Fruit fly (Drosophila melanogaster): ENCODE measurements around the gene Alg12.
A peak's percentile ranks its signal among the peaks of the same experiment; 100 is the strongest.

Gene Alg12

DNA sequence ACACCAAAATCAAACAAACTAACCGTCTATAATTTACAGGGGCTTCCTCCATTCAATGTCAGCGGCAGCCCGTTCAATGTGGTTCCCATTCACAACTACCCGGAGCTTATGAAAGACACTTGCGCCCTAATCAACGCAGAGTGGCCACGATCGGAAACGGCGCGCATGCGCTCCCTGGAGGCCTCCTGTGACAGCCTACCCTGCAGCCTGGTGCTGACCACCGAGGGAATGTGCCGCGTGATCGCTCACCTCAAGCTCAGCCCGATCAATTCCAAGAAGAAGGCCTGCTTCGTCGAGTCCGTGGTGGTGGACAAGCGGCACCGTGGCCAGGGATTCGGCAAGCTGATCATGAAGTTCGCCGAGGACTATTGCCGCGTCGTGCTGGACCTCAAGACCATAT lies 12.6 kb downstream of the Alg12 start, which contains the start of gene MED6:
Gene MED6 (minus strand): TSS at position 101 of the 400 bp plus-strand sequence.
- no peak for TF ChIP-seq fd96Ca (GFP tag; IDR thresholded peaks at IDR 0.05)
- no peak for TF ChIP-seq Pif1B (GFP tag; optimal IDR thresholded peaks at IDR 0.05)
- TF ChIP-seq D1 (tag; optimal IDR thresholded peaks at IDR 0.05) = no peak
- no peak for TF ChIP-seq rn (GFP tag; IDR thresholded peaks at IDR 0.05)
- TF ChIP-seq CG34367 (tag; optimal IDR thresholded peaks at IDR 0.05) = no peak
- TF ChIP-seq CG13204 (GFP tag; optimal IDR thresholded peaks at IDR 0.05) = no peak
- no peak for TF ChIP-seq CG4496 (GFP tag; IDR thresholded peaks at IDR 0.05)
- TF ChIP-seq Snoo (tag; optimal IDR thresholded peaks at IDR 0.05) = no peak
- TF ChIP-seq EcR (GFP tag; optimal IDR thresholded peaks at IDR 0.05) = no peak
- TF ChIP-seq CG15710 (tag; optimal IDR thresholded peaks at IDR 0.05) = no peak
- TF ChIP-seq CG32121 (GFP tag; IDR thresholded peaks at IDR 0.05) = no peak
- TF ChIP-seq CG14655 (GFP tag; optimal IDR thresholded peaks at IDR 0.05) = no peak
- TF ChIP-seq CG12605 (GFP tag; IDR thresholded peaks at IDR 0.05) = no peak
- no peak for TF ChIP-seq CG10348 (GFP tag; IDR thresholded peaks at IDR 0.05)
- no peak for TF ChIP-seq CG9948 (tag; optimal IDR thresholded peaks at IDR 0.05)
- no peak for TF ChIP-seq Pif1A (GFP tag; optimal IDR thresholded peaks at IDR 0.05)
- no peak for TF ChIP-seq gl (tag; optimal IDR thresholded peaks at IDR 0.05)

DNA sequence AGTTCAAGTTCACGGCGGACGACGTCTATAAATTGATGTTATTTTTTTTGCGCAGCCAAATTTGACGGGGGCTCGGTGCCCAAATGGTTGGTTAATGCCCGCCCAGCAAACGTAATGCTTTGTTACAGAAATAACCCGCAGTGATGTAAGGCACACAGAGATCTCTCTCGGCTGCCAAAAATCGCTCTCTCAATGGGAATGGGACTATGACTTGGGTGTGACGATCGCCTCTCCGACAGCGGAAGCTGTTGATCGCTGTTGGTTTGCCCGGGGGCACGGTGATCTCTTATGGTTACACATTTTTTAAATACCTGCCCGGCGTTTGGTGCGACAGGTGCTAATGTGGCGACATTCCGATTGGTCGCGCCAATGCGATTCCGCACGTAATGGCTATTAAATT lies 13.8 kb downstream of the Alg12 start:
- TF ChIP-seq CG13204 (GFP tag; optimal IDR thresholded peaks at IDR 0.05) (no peak), CG32121 (GFP tag; IDR thresholded peaks at IDR 0.05) (peak; percentile 46; the same call in 1 of the 2 replicates), CG4496 (GFP tag; IDR thresholded peaks at IDR 0.05) (no peak)

DNA sequence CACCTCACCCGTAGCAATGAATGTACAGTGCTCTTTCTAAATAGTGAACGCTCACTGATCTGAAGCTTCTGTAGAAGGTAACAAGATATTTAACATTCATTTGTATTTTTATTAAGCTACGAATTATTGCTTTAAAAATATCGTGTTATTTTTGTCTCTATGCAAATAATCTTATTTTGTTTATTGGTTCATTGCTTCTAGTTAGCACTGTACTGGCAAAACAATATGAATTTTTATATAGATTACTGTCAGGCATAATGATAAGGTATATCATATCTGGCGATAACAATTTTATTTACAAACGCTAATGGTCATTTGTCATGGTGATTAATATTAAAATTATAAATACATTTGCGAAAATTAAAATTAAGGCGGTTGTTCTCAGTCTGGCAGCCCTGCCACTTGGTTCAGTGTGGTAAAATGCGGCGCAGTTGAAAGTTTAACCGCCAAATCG lies 15.3 kb downstream of the Alg12 start, which contains the start of gene CG9471:
Gene CG9471 (minus strand): TSS at position 24 of the 454 bp plus-strand sequence.
- TF ChIP-seq Snoo (tag; optimal IDR thresholded peaks at IDR 0.05) (peak; percentile 92), CG10348 (GFP tag; IDR thresholded peaks at IDR 0.05) (peak; percentile 59), CG14655 (GFP tag; optimal IDR thresholded peaks at IDR 0.05) (no peak), gl (tag; optimal IDR thresholded peaks at IDR 0.05) (peak; percentile 77), CG32121 (GFP tag; IDR thresholded peaks at IDR 0.05) (peak; percentile 91), Pif1B (GFP tag; optimal IDR thresholded peaks at IDR 0.05) (peak; percentile 93), CG8301 (tag; optimal IDR thresholded peaks at IDR 0.05) (peak; percentile 91), CG17806 (tag; optimal IDR thresholded peaks at IDR 0.05) (peak; percentile 93), rn (GFP tag; IDR thresholded peaks at IDR 0.05) (peak; percentile 82), Ets98B (GFP tag; IDR thresholded peaks at IDR 0.05) (peak; percentile 95), fd96Ca (GFP tag; IDR thresholded peaks at IDR 0.05) (peak; percentile 42; the same call in 1 of the 3 replicates), CG9948 (tag; optimal IDR thresholded peaks at IDR 0.05) (peak; percentile 89), EcR (GFP tag; optimal IDR thresholded peaks at IDR 0.05) (peak; percentile 25), CG12605 (GFP tag; IDR thresholded peaks at IDR 0.05) (peak; percentile 94), D1 (tag; optimal IDR thresholded peaks at IDR 0.05) (no peak), Pif1A (GFP tag; optimal IDR thresholded peaks at IDR 0.05) (peak; percentile 95), CG8159 (tag; optimal IDR thresholded peaks at IDR 0.05) (peak; percentile 91), CG4496 (GFP tag; IDR thresholded peaks at IDR 0.05) (peak; percentile 97), CG13204 (GFP tag; optimal IDR thresholded peaks at IDR 0.05) (no peak), CG34367 (tag; optimal IDR thresholded peaks at IDR 0.05) (peak; percentile 89), CG15710 (tag; optimal IDR thresholded peaks at IDR 0.05) (peak; percentile 91)

DNA sequence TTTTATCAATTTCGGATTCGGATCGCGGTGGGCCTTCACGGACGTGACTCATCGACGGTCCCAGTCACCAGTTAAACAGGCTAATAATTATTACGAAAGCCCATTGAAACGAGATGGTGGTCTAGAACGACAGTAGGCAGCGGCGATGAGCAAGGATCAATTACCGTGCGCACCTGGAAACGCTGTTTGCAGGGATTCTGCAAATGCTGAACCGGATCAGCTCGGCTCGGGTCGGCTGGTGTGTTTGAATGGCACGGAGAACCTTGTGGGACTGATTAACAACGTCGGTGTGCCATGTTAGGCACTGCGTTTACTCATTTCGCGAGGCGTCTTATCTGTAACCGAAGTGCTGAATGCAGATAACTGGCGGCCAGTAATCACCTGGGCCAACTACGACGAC lies 17.9 kb downstream of the Alg12 start, which contains the start of gene Whamy:
Gene Whamy (minus strand): TSS at position 273 of the 400 bp plus-strand sequence.
- TF ChIP-seq Pif1B (GFP tag; optimal IDR thresholded peaks at IDR 0.05) = no peak
- TF ChIP-seq Snoo (tag; optimal IDR thresholded peaks at IDR 0.05) = no peak
- TF ChIP-seq CG32121 (GFP tag; IDR thresholded peaks at IDR 0.05) = no peak
- TF ChIP-seq Ets98B (GFP tag; IDR thresholded peaks at IDR 0.05) = no peak

DNA sequence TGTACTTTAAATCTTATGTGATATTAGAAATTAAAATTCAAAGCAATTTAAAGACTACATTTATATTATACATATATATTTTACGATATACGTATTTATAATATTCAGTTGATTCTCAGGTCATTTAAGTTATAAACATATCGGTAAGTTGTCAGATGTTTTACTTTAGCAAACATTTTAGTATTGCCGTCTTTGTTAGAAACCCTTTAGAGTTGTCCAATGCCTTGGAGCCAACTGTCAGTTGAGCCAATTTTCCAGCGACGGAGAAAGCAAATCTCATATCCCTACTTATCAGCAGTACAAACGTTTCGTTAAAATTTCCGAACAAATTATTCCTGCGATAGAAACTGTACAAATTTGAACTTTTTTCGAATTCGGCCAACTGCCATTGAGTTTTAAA lies 18.5 kb downstream of the Alg12 start, which contains the start of gene topi:
Gene topi (plus strand): TSS at position 301 of the 400 bp plus-strand sequence.
- no peak for TF ChIP-seq gl (tag; optimal IDR thresholded peaks at IDR 0.05)
- no peak for TF ChIP-seq CG12605 (GFP tag; IDR thresholded peaks at IDR 0.05)
- no peak for TF ChIP-seq rn (GFP tag; IDR thresholded peaks at IDR 0.05)
- TF ChIP-seq fd96Ca (GFP tag; IDR thresholded peaks at IDR 0.05) = no peak

DNA sequence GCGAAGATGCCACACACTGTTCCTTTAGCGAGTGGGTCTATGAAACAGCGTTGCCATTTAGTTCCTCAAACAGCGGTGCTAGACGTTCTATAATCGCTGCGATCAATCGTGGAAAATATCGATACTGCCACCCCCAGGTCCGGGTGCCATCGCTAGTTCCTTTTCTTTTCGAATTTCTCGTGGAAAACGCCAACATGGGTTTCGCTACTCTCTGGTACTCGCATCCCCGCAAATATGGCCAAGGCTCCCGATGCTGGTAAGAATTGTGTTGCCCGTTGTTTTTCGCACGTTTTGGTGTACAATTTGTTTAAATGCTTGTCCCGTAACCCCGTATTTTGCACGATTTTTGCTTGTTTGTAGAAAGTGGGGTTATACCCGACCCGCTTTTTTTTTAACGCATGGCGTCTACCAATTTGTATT lies 21.7 kb downstream of the Alg12 start, which contains the start of gene RpS29:
Gene RpS29 (plus strand): TSS at position 102 of the 420 bp plus-strand sequence.
- TF ChIP-seq Pif1A (GFP tag; optimal IDR thresholded peaks at IDR 0.05) (no peak), CG17806 (tag; optimal IDR thresholded peaks at IDR 0.05) (no peak), CG4496 (GFP tag; IDR thresholded peaks at IDR 0.05) (peak; percentile 78; the same call in 2 of the 3 replicates), Ets98B (GFP tag; IDR thresholded peaks at IDR 0.05) (peak; percentile 57), CG10348 (GFP tag; IDR thresholded peaks at IDR 0.05) (no peak), D1 (tag; optimal IDR thresholded peaks at IDR 0.05) (no peak), CG12605 (GFP tag; IDR thresholded peaks at IDR 0.05) (peak; percentile 26; the same call in 1 of the 2 replicates), rn (GFP tag; IDR thresholded peaks at IDR 0.05) (peak; percentile 38; the same call in 1 of the 2 replicates), EcR (GFP tag; optimal IDR thresholded peaks at IDR 0.05) (peak; percentile 22), CG8159 (tag; optimal IDR thresholded peaks at IDR 0.05) (peak; percentile 41), CG32121 (GFP tag; IDR thresholded peaks at IDR 0.05) (peak; percentile 26; the same call in 1 of the 2 replicates), Snoo (tag; optimal IDR thresholded peaks at IDR 0.05) (peak; percentile 64), fd96Ca (GFP tag; IDR thresholded peaks at IDR 0.05) (peak; percentile 54; the same call in 1 of the 3 replicates), CG8301 (tag; optimal IDR thresholded peaks at IDR 0.05) (peak; percentile 16), CG34367 (tag; optimal IDR thresholded peaks at IDR 0.05) (peak; percentile 30), gl (tag; optimal IDR thresholded peaks at IDR 0.05) (peak; percentile 17), CG14655 (GFP tag; optimal IDR thresholded peaks at IDR 0.05) (no peak), CG15710 (tag; optimal IDR thresholded peaks at IDR 0.05) (peak; percentile 17)

Data from whole organism, pupa.